Worm (Caenorhabditis elegans): ENCODE measurements around the gene srab-8.

DNA sequence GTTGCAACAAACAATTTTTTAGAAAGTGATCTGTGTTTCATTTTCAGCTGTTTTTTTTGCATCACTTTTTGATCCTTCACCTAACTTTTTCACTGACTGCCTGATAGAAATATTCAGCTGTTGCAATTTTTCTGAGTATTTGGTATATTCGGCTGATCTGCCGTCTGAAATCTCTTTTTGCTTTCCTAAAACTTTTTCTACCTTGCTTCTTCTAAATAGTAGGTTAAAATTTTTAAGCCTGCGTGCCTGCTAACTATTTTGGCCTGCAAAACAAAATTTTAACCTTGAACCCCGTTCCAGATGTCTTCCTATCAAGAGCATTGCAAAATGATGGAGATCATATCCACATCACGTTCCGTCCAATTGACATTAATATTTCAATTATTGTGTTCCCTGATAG, at the start of gene srab-8:
- TF ChIP-seq lin-39 (tag; optimal IDR thresholded peaks at IDR 0.05), result no peak
- no peak for TF ChIP-seq unc-62 (GFP tag; optimal IDR thresholded peaks at IDR 0.05)
- TF ChIP-seq nhr-76 (tag; optimal IDR thresholded peaks at IDR 0.05), result no peak
- no peak for TF ChIP-seq ztf-4 (tag; optimal IDR thresholded peaks at IDR 0.05)
- no peak for TF ChIP-seq mdl-1 (tag; optimal IDR thresholded peaks at IDR 0.05)
- TF ChIP-seq elt-3 (tag; optimal IDR thresholded peaks at IDR 0.05), result no peak

Data from whole organism, L3 larva.